Worm (Caenorhabditis elegans): ENCODE measurements around the gene clec-74.
A peak's percentile ranks its signal among the peaks of the same experiment; 100 is the strongest.

clec-74 gene

DNA sequence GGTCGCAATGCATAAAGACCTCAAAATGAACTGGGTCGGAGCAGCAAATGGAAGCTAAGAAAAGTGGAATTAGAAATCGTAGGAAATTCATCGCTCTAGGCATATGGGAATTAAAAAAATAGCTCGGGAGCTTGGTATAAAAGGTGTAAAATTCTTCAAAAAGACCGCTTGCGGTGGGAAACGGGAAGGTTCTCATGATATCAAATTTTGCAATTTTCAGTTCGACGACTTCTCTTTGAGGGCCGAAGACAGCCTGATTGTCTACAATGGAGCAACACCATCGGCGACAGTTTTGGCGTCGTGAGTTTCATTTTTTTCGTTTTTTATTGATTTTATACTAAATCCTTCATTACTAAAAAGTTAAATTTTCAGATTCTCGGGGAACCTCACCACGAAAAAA lies 41.7 kb downstream of the clec-74 start, which contains the start of gene F47C12.8:
F47C12.8 (minus strand) TSS at position 101 of the 400 bp plus-strand sequence.
- TF ChIP-seq mab-5 (tag; optimal IDR thresholded peaks at IDR 0.05) (no peak), ces-1 (GFP tag; optimal IDR thresholded peaks at IDR 0.05) (no peak), nhr-237 (tag; optimal IDR thresholded peaks at IDR 0.05) (no peak), ceh-83 (GFP tag; optimal IDR thresholded peaks at IDR 0.05) (no peak), hlh-1 (tag; optimal IDR thresholded peaks at IDR 0.05) (no peak), lsy-2 (tag; optimal IDR thresholded peaks at IDR 0.05) (no peak), zip-8 (tag; optimal IDR thresholded peaks at IDR 0.05) (no peak), nhr-12 (tag; optimal IDR thresholded peaks at IDR 0.05) (no peak), elt-1 (tag; optimal IDR thresholded peaks at IDR 0.05; ENCODE audit: borderline replicate concordance, insufficient read depth) (no peak), snpc-4 (tag; optimal IDR thresholded peaks at IDR 0.05) (no peak), ceh-43 (GFP tag; optimal IDR thresholded peaks at IDR 0.05) (no peak), unc-62 (GFP tag; optimal IDR thresholded peaks at IDR 0.05) (no peak), ceh-39 (tag; optimal IDR thresholded peaks at IDR 0.05) (no peak), unc-39 (tag; optimal IDR thresholded peaks at IDR 0.05) (no peak), M03D4.4 (tag; optimal IDR thresholded peaks at IDR 0.05) (no peak), sptf-1 (tag; optimal IDR thresholded peaks at IDR 0.05) (no peak)

DNA sequence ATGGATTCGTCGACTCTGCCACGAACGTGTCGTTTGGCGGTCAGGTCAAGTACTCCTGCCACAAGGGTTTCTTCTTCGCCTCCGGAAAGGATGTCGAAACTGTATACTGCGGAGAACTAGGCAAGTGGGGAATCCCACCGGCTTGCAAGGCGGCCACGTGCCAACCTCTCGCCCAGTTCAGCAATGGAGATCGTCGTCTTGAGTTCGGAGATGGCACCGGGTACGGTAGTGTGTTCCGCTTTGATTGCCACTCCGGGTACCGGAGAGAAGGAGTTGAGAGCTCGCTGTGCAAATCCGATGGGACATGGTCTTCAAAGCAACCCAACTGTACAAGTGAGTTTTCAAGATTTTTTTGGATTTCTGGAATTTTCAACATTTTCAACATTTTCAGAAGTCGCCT lies 42.9 kb downstream of the clec-74 start:
- TF ChIP-seq lsy-2 (tag; optimal IDR thresholded peaks at IDR 0.05) (no peak), mls-2 (tag; optimal IDR thresholded peaks at IDR 0.05) (no peak), ztf-11 (tag; optimal IDR thresholded peaks at IDR 0.05) (no peak), sptf-1 (tag; optimal IDR thresholded peaks at IDR 0.05) (no peak), sem-2 (GFP tag; optimal IDR thresholded peaks at IDR 0.05) (no peak), bed-3 (GFP tag; optimal IDR thresholded peaks at IDR 0.05) (no peak), flh-1 (GFP tag; optimal IDR thresholded peaks at IDR 0.05) (no peak), hlh-1 (tag; optimal IDR thresholded peaks at IDR 0.05) (no peak), ceh-43 (GFP tag; optimal IDR thresholded peaks at IDR 0.05) (no peak), nhr-76 (tag; optimal IDR thresholded peaks at IDR 0.05) (no peak), lin-32 (GFP tag; optimal IDR thresholded peaks at IDR 0.05) (no peak), ceh-39 (tag; optimal IDR thresholded peaks at IDR 0.05) (no peak), elt-1 (tag; optimal IDR thresholded peaks at IDR 0.05; ENCODE audit: borderline replicate concordance, insufficient read depth) (no peak), lin-13 (tag; optimal IDR thresholded peaks at IDR 0.05) (no peak)

DNA sequence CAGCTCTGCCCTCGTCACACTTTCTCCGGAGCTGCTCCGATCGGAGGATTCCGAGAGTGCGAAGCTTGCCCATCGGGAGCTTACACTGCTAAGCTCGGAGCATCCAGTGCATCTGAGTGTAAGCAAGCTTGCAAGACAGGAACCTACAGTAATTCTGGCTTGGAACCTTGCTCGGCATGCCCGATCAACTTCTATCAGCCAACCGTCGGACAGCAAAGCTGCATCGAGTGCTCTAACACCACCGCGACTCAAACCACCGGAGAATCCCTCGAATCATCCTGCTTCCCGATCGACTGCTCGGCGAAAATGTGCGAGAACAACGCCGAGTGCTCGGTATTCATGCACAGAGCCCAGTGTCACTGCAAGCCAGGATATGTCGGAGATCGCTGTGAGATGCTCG lies 47.4 kb downstream of the clec-74 start:
- TF ChIP-seq ztf-11 (tag; optimal IDR thresholded peaks at IDR 0.05) (no peak), unc-120 (tag; optimal IDR thresholded peaks at IDR 0.05; ENCODE audit: poor library complexity, severe bottlenecking) (no peak), sem-2 (GFP tag; optimal IDR thresholded peaks at IDR 0.05) (no peak), ceh-83 (GFP tag; optimal IDR thresholded peaks at IDR 0.05) (no peak), mep-1 (tag; optimal IDR thresholded peaks at IDR 0.05) (no peak), flh-1 (GFP tag; optimal IDR thresholded peaks at IDR 0.05) (no peak), hlh-1 (tag; optimal IDR thresholded peaks at IDR 0.05) (no peak), lsy-2 (tag; optimal IDR thresholded peaks at IDR 0.05) (no peak), elt-1 (tag; optimal IDR thresholded peaks at IDR 0.05; ENCODE audit: borderline replicate concordance, insufficient read depth) (no peak), blmp-1 (tag; optimal IDR thresholded peaks at IDR 0.05) (no peak), nhr-12 (tag; optimal IDR thresholded peaks at IDR 0.05) (no peak), nhr-237 (tag; optimal IDR thresholded peaks at IDR 0.05) (no peak), zip-8 (tag; optimal IDR thresholded peaks at IDR 0.05) (no peak), nhr-76 (tag; optimal IDR thresholded peaks at IDR 0.05) (no peak), elt-3 (tag; optimal IDR thresholded peaks at IDR 0.05) (no peak), ceh-39 (tag; optimal IDR thresholded peaks at IDR 0.05) (no peak), cnd-1 (tag; optimal IDR thresholded peaks at IDR 0.05) (no peak), ces-1 (GFP tag; optimal IDR thresholded peaks at IDR 0.05) (no peak)

DNA sequence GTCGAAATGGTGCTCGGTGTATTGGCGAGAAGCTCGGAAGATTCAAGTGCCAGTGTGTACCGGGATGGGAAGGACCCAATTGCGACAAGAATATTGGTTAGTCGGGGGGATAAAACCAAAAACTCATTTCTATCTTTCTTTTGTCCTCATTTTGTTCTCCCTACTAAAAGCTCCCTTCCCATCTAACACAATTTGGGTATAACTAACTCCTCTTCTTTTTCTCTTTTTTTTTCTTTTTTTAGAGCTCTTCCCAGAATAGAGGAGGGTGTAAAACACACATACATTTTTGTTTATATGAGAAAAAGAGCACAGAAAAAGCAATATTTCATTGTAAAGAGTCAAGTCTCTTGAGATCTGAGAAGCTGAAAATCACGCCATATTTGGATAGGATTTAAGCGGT lies 48.4 kb downstream of the clec-74 start:
- TF ChIP-seq cnd-1 (tag; optimal IDR thresholded peaks at IDR 0.05) (no peak), ceh-43 (GFP tag; optimal IDR thresholded peaks at IDR 0.05) (no peak), unc-62 (GFP tag; optimal IDR thresholded peaks at IDR 0.05) (no peak), elt-1 (tag; optimal IDR thresholded peaks at IDR 0.05; ENCODE audit: borderline replicate concordance, insufficient read depth) (no peak), mep-1 (tag; optimal IDR thresholded peaks at IDR 0.05) (no peak), blmp-1 (tag; optimal IDR thresholded peaks at IDR 0.05) (no peak), ham-2 (GFP tag; optimal IDR thresholded peaks at IDR 0.05) (no peak), nhr-28 (tag; optimal IDR thresholded peaks at IDR 0.05) (no peak)

DNA sequence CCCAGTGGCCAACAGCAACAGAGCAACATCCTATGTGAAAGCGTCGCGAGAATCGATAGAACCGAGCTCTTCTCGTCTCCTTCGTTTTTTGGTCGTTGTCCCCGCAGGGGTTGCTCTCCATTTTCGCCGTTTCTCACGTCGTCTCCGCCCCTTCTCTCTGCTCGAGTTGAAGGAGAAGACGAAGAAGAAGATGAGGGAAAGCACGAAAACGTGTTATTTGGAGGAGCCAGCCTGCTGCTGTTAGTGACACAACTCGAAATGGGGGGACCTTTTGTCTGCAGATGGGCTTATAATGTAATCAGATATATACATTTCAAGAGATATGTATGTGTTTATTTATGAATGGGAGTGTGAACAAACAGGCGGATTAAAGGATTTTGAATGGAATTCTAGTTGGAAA lies 50.9 kb downstream of the clec-74 start, which contains the start of gene W02C12.2:
W02C12.2 (minus strand) TSS at position 277 of the 400 bp plus-strand sequence.
- TF ChIP-seq ham-2 (GFP tag; optimal IDR thresholded peaks at IDR 0.05), result no peak
- TF ChIP-seq nhr-28 (tag; optimal IDR thresholded peaks at IDR 0.05), result no peak
- peak; percentile 51 for TF ChIP-seq ces-1 (GFP tag; optimal IDR thresholded peaks at IDR 0.05)
- no peak for TF ChIP-seq mab-5 (tag; optimal IDR thresholded peaks at IDR 0.05)
